Fruit fly (Drosophila melanogaster) whole organism, wandering third instar larva: ENCODE data around the gene CG14958.

Experiments used
- Dif ChIP-seq: fragments of 200-275, 200-300 bp; sonication (Bioruptor generic); optimal IDR thresholded peaks from 2 replicates; lab custom pipeline; 2018; ENCODE audit warnings: missing biosample characterization, missing genetic modification characterization; ENCODE audit not compliant: partially characterized antibody
- Myc ChIP-seq: fragments of >200 bp; optimal IDR thresholded peaks from 2 replicates; lab custom pipeline; 2017
- N ChIP-seq: fragments of >200 bp; optimal IDR thresholded peaks from 2 replicates; lab custom pipeline; 2018; ENCODE audit warnings: missing biosample characterization, missing external identifiers, missing genetic modification characterization
- OdsH ChIP-seq: fragments of 200-800 bp; sonication (Bioruptor generic); optimal IDR thresholded peaks from 2 replicates; lab custom pipeline; 2016; ENCODE audit warnings: missing biosample characterization, mild to moderate bottlenecking, missing genetic modification characterization
- Rel ChIP-seq, 2 experiments: fragments of 200-800 bp; sonication (Bioruptor generic) in 1 of 2; optimal IDR thresholded peaks; 2 replicates in 1 of 2; 3 replicates in 1 of 2; lab custom pipeline; 2016 to 2019; ENCODE audit warnings: mild to moderate bottlenecking in 2 of 2, missing biosample characterization in 2 of 2, missing genetic modification characterization in 2 of 2, moderate library complexity in 1 of 2
- br ChIP-seq: fragments of 200-800 bp; sonication (Bioruptor generic); optimal IDR thresholded peaks from 2 replicates; lab custom pipeline; 2016; ENCODE audit warnings: missing biosample characterization, missing genetic modification characterization
- brk ChIP-seq: fragments of 200-800 bp; sonication (Bioruptor generic); optimal IDR thresholded peaks from 2 replicates; lab custom pipeline; 2016; ENCODE audit warnings: missing biosample characterization, mild to moderate bottlenecking, missing genetic modification characterization
- fru ChIP-seq: fragments of 200-800 bp; sonication (Bioruptor generic); optimal IDR thresholded peaks from 3 replicates; lab custom pipeline; 2016; ENCODE audit warnings: missing biosample characterization, mild to moderate bottlenecking, missing genetic modification characterization
- jim ChIP-seq: fragments of 175-275, 200-325 bp; sonication (Bioruptor generic); optimal IDR thresholded peaks from 2 replicates; lab custom pipeline; 2016; ENCODE audit warnings: missing biosample characterization, mild to moderate bottlenecking, missing genetic modification characterization

DNA sequence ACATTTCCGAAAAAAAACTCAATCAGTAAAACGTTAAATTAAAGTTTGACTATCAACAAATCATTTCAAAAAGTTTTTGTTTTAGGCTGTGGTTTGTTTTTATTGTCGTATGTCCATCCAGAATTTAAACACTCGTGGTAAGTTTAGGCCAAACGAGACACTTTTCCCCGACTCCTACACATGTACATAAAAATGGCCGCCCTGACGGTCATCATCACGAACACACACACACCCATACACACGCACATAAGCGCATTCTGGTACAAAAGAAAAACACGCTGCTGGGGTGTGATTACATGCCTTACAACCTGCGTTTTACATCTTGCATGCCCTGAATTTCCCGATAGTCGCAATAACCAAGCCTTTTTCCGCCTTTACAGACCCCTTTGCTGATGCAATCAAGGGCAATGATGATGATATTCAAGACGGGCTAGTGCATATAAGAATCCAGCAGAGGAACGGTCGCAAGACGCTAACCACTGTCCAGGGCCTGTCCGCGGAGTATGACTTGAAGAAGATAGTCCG, 33.7 kb downstream of the CG14958 start:
- TF ChIP-seq br (GFP tag; lab: Kevin White, UChicago): no peak
- no peak for TF ChIP-seq Rel (GFP tag; optimal IDR thresholded peaks at IDR 0.05; lab: Kevin White, UChicago)
- no peak for TF ChIP-seq Rel (tag; optimal IDR thresholded peaks at IDR 0.05; lab: Kevin White, UChicago)
- TF ChIP-seq fru (GFP tag; lab: Kevin White, UChicago): no peak
- no peak for TF ChIP-seq jim (GFP tag; lab: Kevin White, UChicago)
- TF ChIP-seq Dif (GFP tag; lab: Kevin White, UChicago): no peak
- TF ChIP-seq brk (GFP tag; lab: Kevin White, UChicago): no peak
- TF ChIP-seq Myc (lab: Kevin White, UChicago): no peak
- no peak for TF ChIP-seq N
- TF ChIP-seq OdsH (GFP tag; lab: Kevin White, UChicago): no peak
